Fruit fly (Drosophila melanogaster) whole organism, embryonic: ENCODE results near the gene CG14718.

ENCODE experiments used
- Ada2b ChIP-seq: fragments of 200-800 bp; sonication (Bioruptor generic); IDR thresholded peaks from 2 replicates; pipeline ENCODE4 v1.3.6; 2022; ENCODE audit warnings: missing biosample characterization, missing genetic modification characterization
- Antp ChIP-seq: fragments of 200-800 bp; sonication (Bioruptor generic); optimal IDR thresholded peaks from 3 replicates; lab custom pipeline; 2016; ENCODE audit warnings: missing biosample characterization, missing genetic modification characterization
- CG10267 ChIP-seq: fragments of 200-800 bp; sonication (Bioruptor generic); optimal IDR thresholded peaks from 2 replicates; lab custom pipeline; 2018; ENCODE audit warnings: missing biosample characterization, mild to moderate bottlenecking, missing genetic modification characterization, moderate library complexity
- CG10431 ChIP-seq: fragments of 200-800 bp; sonication (Bioruptor generic); optimal IDR thresholded peaks from 3 replicates; lab custom pipeline; 2018; ENCODE audit warnings: missing biosample characterization, mild to moderate bottlenecking, missing genetic modification characterization
- CG12071 ChIP-seq: fragments of 200-800 bp; sonication (Bioruptor generic); optimal IDR thresholded peaks from 3 replicates; lab custom pipeline; 2018; ENCODE audit warnings: missing biosample characterization, mild to moderate bottlenecking, missing genetic modification characterization
- CG12744 ChIP-seq: fragments of 200-800 bp; sonication (Bioruptor generic); optimal IDR thresholded peaks from 2 replicates; lab custom pipeline; 2016; ENCODE audit warnings: missing biosample characterization, missing genetic modification characterization
- CG13624 ChIP-seq: fragments of 200-800 bp; sonication (Bioruptor generic); optimal IDR thresholded peaks from 2 replicates; lab custom pipeline; 2016; ENCODE audit warnings: missing biosample characterization, missing genetic modification characterization
- CG14860 ChIP-seq: fragments of 200-800 bp; sonication (Bioruptor generic); IDR thresholded peaks from 3 replicates; pipeline ENCODE4 v1.3.6; 2022; ENCODE audit warnings: missing biosample characterization, missing genetic modification characterization; ENCODE audit not compliant: partially characterized antibody
- CG15073 ChIP-seq: fragments of 200-800 bp; sonication (Bioruptor generic); optimal IDR thresholded peaks from 2 replicates; lab custom pipeline; 2016; ENCODE audit warnings: missing biosample characterization, missing genetic modification characterization
- CG1529 ChIP-seq: fragments of 200-800 bp; sonication (Bioruptor generic); optimal IDR thresholded peaks from 3 replicates; lab custom pipeline; 2018; ENCODE audit warnings: missing biosample characterization, missing genetic modification characterization
- CG1603 ChIP-seq: fragments of 200-800 bp; sonication (Bioruptor generic); optimal IDR thresholded peaks from 2 replicates; lab custom pipeline; 2019; ENCODE audit warnings: missing biosample characterization, mild to moderate bottlenecking, missing genetic modification characterization, moderate library complexity
- CG1647 ChIP-seq: fragments of 200-800 bp; sonication (Bioruptor generic); optimal IDR thresholded peaks from 3 replicates; lab custom pipeline; 2016; ENCODE audit warnings: missing biosample characterization, missing genetic modification characterization
- CG17385 ChIP-seq: fragments of 200-800 bp; sonication (Bioruptor generic); optimal IDR thresholded peaks from 3 replicates; lab custom pipeline; 2018; ENCODE audit warnings: missing biosample characterization, mild to moderate bottlenecking, missing genetic modification characterization
- CG17829 ChIP-seq: fragments of 200-800 bp; optimal IDR thresholded peaks from 2 replicates; lab custom pipeline; 2019; ENCODE audit warnings: missing biosample characterization, mild to moderate bottlenecking, missing genetic modification characterization, moderate library complexity
- CG2199 ChIP-seq: fragments of 200-800 bp; sonication (Bioruptor generic); IDR thresholded peaks from 3 replicates; pipeline ENCODE4 v1.3.6; 2022; ENCODE audit warnings: missing biosample characterization, missing genetic modification characterization
- CG2875 ChIP-seq: fragments of 200-800 bp; sonication (Bioruptor generic); optimal IDR thresholded peaks from 2 replicates; lab custom pipeline; 2017; ENCODE audit warnings: missing biosample characterization, mild to moderate bottlenecking, missing genetic modification characterization, missing genetic modification reagents
- CG4282 ChIP-seq: fragments of 200-800 bp; sonication (Bioruptor generic); optimal IDR thresholded peaks from 2 replicates; lab custom pipeline; 2016; ENCODE audit warnings: missing biosample characterization, missing genetic modification characterization
- CG5953 ChIP-seq: fragments of 200-800 bp; sonication (Bioruptor generic); IDR thresholded peaks from 2 replicates; pipeline ENCODE4 v1.3.6; 2022; ENCODE audit warnings: missing biosample characterization, missing genetic modification characterization
- CG6175 ChIP-seq: fragments of 200-800 bp; sonication (Bioruptor generic); IDR thresholded peaks from 3 replicates; pipeline ENCODE4 v1.3.6; 2022; ENCODE audit warnings: missing biosample characterization, missing genetic modification characterization
- CG6689 ChIP-seq: fragments of 200-800 bp; sonication (Bioruptor generic); IDR thresholded peaks from 2 replicates; pipeline ENCODE4 v1.3.6; 2022; ENCODE audit warnings: missing biosample characterization, missing genetic modification characterization
- CG8359 ChIP-seq: fragments of 200-800 bp; sonication (Bioruptor generic); optimal IDR thresholded peaks from 2 replicates; lab custom pipeline; 2017; ENCODE audit warnings: missing biosample characterization, mild to moderate bottlenecking, missing genetic modification characterization, borderline replicate concordance
- CG9215 ChIP-seq: fragments of 200-800 bp; sonication (Bioruptor generic); IDR thresholded peaks from 2 replicates; pipeline ENCODE4 v1.3.6; 2022; ENCODE audit warnings: missing biosample characterization, missing genetic modification characterization
- CG9609 ChIP-seq: fragments of 200-800 bp; sonication (Bioruptor generic); optimal IDR thresholded peaks from 3 replicates; lab custom pipeline; 2016; ENCODE audit warnings: missing biosample characterization, missing genetic modification characterization
- Doc2 ChIP-seq: fragments of 200-800 bp; sonication (Bioruptor generic); IDR thresholded peaks from 2 replicates; pipeline ENCODE4 v1.3.6; 2022; ENCODE audit warnings: missing biosample characterization, missing genetic modification characterization
- E2f1 ChIP-seq: fragments of 200-800 bp; sonication (Bioruptor generic); IDR thresholded peaks from 2 replicates; pipeline ENCODE4 v1.3.6; 2022; ENCODE audit warnings: missing biosample characterization, missing genetic modification characterization
- HLH3B ChIP-seq: fragments of 200-800 bp; sonication (Bioruptor generic); IDR thresholded peaks from 2 replicates; pipeline ENCODE4 v1.3.6; 2022; ENCODE audit warnings: missing biosample characterization, missing genetic modification characterization
- Hmx ChIP-seq: fragments of 200-800 bp; sonication (Bioruptor generic); optimal IDR thresholded peaks from 2 replicates; lab custom pipeline; 2016; ENCODE audit warnings: missing biosample characterization, missing genetic modification characterization
- Hr51 ChIP-seq, 2 experiments: fragments of 200-800 bp; sonication (Bioruptor generic); optimal IDR thresholded peaks; 2 replicates in 1 of 2; 3 replicates in 1 of 2; lab custom pipeline; 2016 to 2018; ENCODE audit warnings: missing biosample characterization in 2 of 2, missing genetic modification characterization in 2 of 2, mild to moderate bottlenecking in 1 of 2, moderate library complexity in 1 of 2
- Jarid2 ChIP-seq: fragments of 200-800 bp; sonication (Bioruptor generic); optimal IDR thresholded peaks from 3 replicates; lab custom pipeline; 2017; ENCODE audit warnings: mild to moderate bottlenecking, missing biosample characterization, missing genetic modification reagents, missing genetic modification characterization
- Lim3 ChIP-seq: fragments of 200-800 bp; sonication (Bioruptor generic); IDR thresholded peaks from 2 replicates; pipeline ENCODE4 v1.3.6; 2022; ENCODE audit warnings: missing biosample characterization, missing genetic modification characterization
- NK7.1 ChIP-seq: fragments of 200-800 bp; sonication (Bioruptor generic); optimal IDR thresholded peaks from 3 replicates; lab custom pipeline; 2016; ENCODE audit warnings: missing biosample characterization, missing genetic modification characterization
- Sry-δ ChIP-seq: fragments of 200-800 bp; sonication (Bioruptor generic); optimal IDR thresholded peaks from 2 replicates; lab custom pipeline; 2016; ENCODE audit warnings: missing biosample characterization, missing genetic modification characterization
- Trl ChIP-seq, 3 experiments: fragments of >200 bp in 2 of 3; fragments of 200-800 bp in 1 of 3; sonication (Bioruptor generic) in 1 of 3; optimal IDR thresholded peaks; 2 replicates in 1 of 3; 3 replicates in 2 of 3; lab custom pipeline; 2016 to 2017; ENCODE audit warnings: missing biosample characterization in 1 of 3, missing genetic modification characterization in 1 of 3
- crol ChIP-seq: fragments of 200-800 bp; sonication (Bioruptor generic); IDR thresholded peaks from 2 replicates; pipeline ENCODE4 v1.3.6; 2022; ENCODE audit warnings: missing biosample characterization, missing genetic modification characterization
- eyg ChIP-seq: fragments of 200-800 bp; sonication (Bioruptor generic); optimal IDR thresholded peaks from 3 replicates; lab custom pipeline; 2016; ENCODE audit warnings: missing biosample characterization, missing genetic modification characterization
- ind ChIP-seq: fragments of 200-800 bp; sonication (Bioruptor generic); optimal IDR thresholded peaks from 3 replicates; lab custom pipeline; 2016; ENCODE audit warnings: missing biosample characterization, missing genetic modification characterization
- knrl ChIP-seq: fragments of 200-800 bp; sonication (Bioruptor generic); IDR thresholded peaks from 3 replicates; pipeline ENCODE4 v1.3.6; 2022; ENCODE audit warnings: missing biosample characterization, missing genetic modification characterization; ENCODE audit not compliant: partially characterized antibody
- mirr ChIP-seq: fragments of 200-800 bp; sonication (Bioruptor generic); optimal IDR thresholded peaks from 3 replicates; lab custom pipeline; 2018; ENCODE audit warnings: missing biosample characterization, mild to moderate bottlenecking, missing genetic modification characterization
- phol ChIP-seq: fragments of 200-800 bp; sonication (Bioruptor generic); optimal IDR thresholded peaks from 3 replicates; lab custom pipeline; 2018; ENCODE audit warnings: missing biosample characterization, mild to moderate bottlenecking, missing genetic modification characterization, moderate library complexity
- pros ChIP-seq: fragments of 200-800 bp; sonication (Bioruptor generic); optimal IDR thresholded peaks from 3 replicates; lab custom pipeline; 2019; ENCODE audit warnings: missing biosample characterization, mild to moderate bottlenecking, missing genetic modification characterization, moderate library complexity
- pum ChIP-seq: fragments of 200-800 bp; sonication (Bioruptor generic); optimal IDR thresholded peaks from 2 replicates; lab custom pipeline; 2016; ENCODE audit warnings: missing biosample characterization, missing genetic modification characterization
- row ChIP-seq: fragments of 200-800 bp; sonication (Bioruptor generic); IDR thresholded peaks from 3 replicates; pipeline ENCODE4 v1.3.6; 2022; ENCODE audit warnings: missing biosample characterization, missing genetic modification characterization
- slou ChIP-seq: fragments of 200-800 bp; sonication (Bioruptor generic); optimal IDR thresholded peaks from 3 replicates; lab custom pipeline; 2016; ENCODE audit warnings: missing biosample characterization, missing genetic modification characterization
- sr ChIP-seq: fragments of 200-800 bp; sonication (Bioruptor generic); IDR thresholded peaks from 3 replicates; pipeline ENCODE4 v1.3.6; 2022; ENCODE audit warnings: missing biosample characterization, missing genetic modification characterization
- sug ChIP-seq: fragments of 200-800 bp; optimal IDR thresholded peaks from 2 replicates; lab custom pipeline; 2019; ENCODE audit warnings: missing biosample characterization, mild to moderate bottlenecking, missing genetic modification characterization, moderate library complexity
- tap ChIP-seq: fragments of 200-800 bp; optimal IDR thresholded peaks from 3 replicates; lab custom pipeline; 2019; ENCODE audit warnings: missing biosample characterization, mild to moderate bottlenecking, missing genetic modification characterization, moderate library complexity
- twi ChIP-seq: fragments of 200-800 bp; optimal IDR thresholded peaks from 2 replicates; lab custom pipeline; 2019; ENCODE audit warnings: missing biosample characterization, mild to moderate bottlenecking, missing genetic modification characterization, moderate library complexity
- vnd ChIP-seq: fragments of 200-800 bp; sonication (Bioruptor generic); IDR thresholded peaks from 3 replicates; pipeline ENCODE4 v1.3.6; 2022; ENCODE audit warnings: missing biosample characterization, missing genetic modification characterization; ENCODE audit not compliant: partially characterized antibody
- vvl ChIP-seq: fragments of 200-800 bp; sonication (Bioruptor generic); IDR thresholded peaks from 2 replicates; pipeline ENCODE4 v1.3.6; 2022; ENCODE audit warnings: missing biosample characterization, missing genetic modification characterization
- wor ChIP-seq: fragments of 200-800 bp; sonication (Bioruptor generic); IDR thresholded peaks from 2 replicates; pipeline ENCODE4 v1.3.6; 2022; ENCODE audit warnings: missing biosample characterization, missing genetic modification characterization

Gene CG14718

dm6 chr3R:11656614-11657216 is 43.7 kb upstream of the CG14718 start (continued):
- TF ChIP-seq wor (GFP tag; lab: Robert Waterston, UW) (peak; percentile 93), Hr51 (GFP tag; optimal IDR thresholded peaks at IDR 0.05; lab: Kevin White, UChicago) (peak; percentile 94 to 96), sug (tag; lab: Kevin White, UChicago) (peak; percentile 85), HLH3B (peak; percentile 96), CG5953 (GFP tag; lab: Robert Waterston, UW) (peak; percentile 94), pum (GFP tag; lab: Kevin White, UChicago) (peak; percentile 93), CG12071 (GFP tag; lab: Kevin White, UChicago) (peak; percentile 97), vvl (GFP tag; lab: Robert Waterston, UW) (peak; percentile 99), NK7.1 (GFP tag; lab: Kevin White, UChicago) (peak; percentile 91), Sry-δ (GFP tag; lab: Kevin White, UChicago) (peak; percentile 57), Trl (optimal IDR thresholded peaks at IDR 0.05; lab: Kevin White, UChicago) (peak; percentile 33 to 68), Trl (GFP tag; optimal IDR thresholded peaks at IDR 0.05; lab: Kevin White, UChicago) (peak; percentile 95), eyg (peak; percentile 88), CG17829 (tag; lab: Kevin White, UChicago) (peak; percentile 96), E2f1 (peak; percentile 97), Lim3 (GFP tag; lab: Robert Waterston, UW) (peak; percentile 89), vnd (GFP tag; lab: Robert Waterston, UW) (no peak), Antp (peak; percentile 93), ind (GFP tag; lab: Kevin White, UChicago) (peak; percentile 96), Ada2b (GFP tag; lab: Robert Waterston, UW) (peak; percentile 97), pros (GFP tag; lab: Kevin White, UChicago) (no peak), slou (GFP tag; lab: Kevin White, UChicago) (peak; percentile 93), CG8359 (GFP tag; lab: Kevin White, UChicago) (peak; percentile 83), CG1529 (peak; percentile 93), CG12744 (peak; percentile 96), CG4282 (GFP tag; lab: Kevin White, UChicago) (peak; percentile 87), CG14860 (no peak), CG6689 (GFP tag; lab: Robert Waterston, UW) (peak; percentile 96), Hmx (GFP tag; lab: Kevin White, UChicago) (peak; percentile 85), twi (tag; lab: Kevin White, UChicago) (peak; percentile 82), row (GFP tag; lab: Robert Waterston, UW) (peak; percentile 97), tap (tag; lab: Kevin White, UChicago) (peak; percentile 96), CG2199 (peak; percentile 90), sr (GFP tag; lab: Robert Waterston, UW) (peak; percentile 84), CG2875 (peak; percentile 90), CG6175 (GFP tag; lab: Robert Waterston, UW) (peak; percentile 96), CG10267 (tag; lab: Kevin White, UChicago) (peak; percentile 91), CG17385 (GFP tag; lab: Kevin White, UChicago) (peak; percentile 94), phol (tag; lab: Kevin White, UChicago) (peak; percentile 94), CG1603 (peak; percentile 95), crol (GFP tag; lab: Robert Waterston, UW) (peak; percentile 45), CG9609 (GFP tag; lab: Kevin White, UChicago) (peak; percentile 91), CG15073 (GFP tag; lab: Kevin White, UChicago) (peak; percentile 71), CG1647 (GFP tag; lab: Kevin White, UChicago) (peak; percentile 96), Doc2 (peak; percentile 82), CG13624 (peak; percentile 95), CG9215 (GFP tag; lab: Robert Waterston, UW) (peak; percentile 93), knrl (GFP tag; lab: Robert Waterston, UW) (no peak), Jarid2 (GFP tag; lab: Kevin White, UChicago) (peak; percentile 63), CG10431 (GFP tag; lab: Kevin White, UChicago) (peak; percentile 81), mirr (peak; percentile 65)
